Fruit fly (Drosophila melanogaster) whole organism: ENCODE results near the gene MetRS-m.

ENCODE experiments used
- EcR ChIP-seq, 2 experiments: fragments of >200 bp; optimal IDR thresholded peaks; 2 replicates each; lab custom pipeline; 2017; ENCODE audit warnings: missing biosample characterization in 2 of 2, missing genetic modification characterization in 2 of 2, missing genetic modification reagents in 2 of 2
- pan ChIP-seq: fragments of >200 bp; optimal IDR thresholded peaks from 2 replicates; lab custom pipeline; 2017
- psq ChIP-seq: fragments of >200 bp; optimal IDR thresholded peaks from 2 replicates; lab custom pipeline; 2017

- TF ChIP-seq pan (no peak), psq (lab: Kevin White, UChicago) (no peak), EcR (GFP tag; optimal IDR thresholded peaks at IDR 0.05; lab: Kevin White, UChicago) (no peak)
Measured at dm6 chr3R:14280324-14280723, 20.5 kb upstream of the MetRS-m start.
